Worm (Caenorhabditis elegans) whole organism, late embryonic: ENCODE measurements around the gene C26B9.7.

Source experiments
- T23F11.4 ChIP-seq: fragments of 200-800 bp; sonication (Bioruptor generic); optimal IDR thresholded peaks from 2 replicates; lab custom pipeline; 2018; ENCODE audit warnings: mild to moderate bottlenecking, missing genetic modification characterization, missing compliant biosample characterization
- ceh-31 ChIP-seq: sonication (generic microtip); optimal IDR thresholded peaks from 2 replicates; lab custom pipeline; 2016; ENCODE audit warnings: missing genetic modification characterization, missing compliant biosample characterization
- elt-2 ChIP-seq: sonication (generic microtip); optimal IDR thresholded peaks from 2 replicates; lab custom pipeline; 2016; ENCODE audit warnings: missing genetic modification reagents, missing genetic modification characterization, missing compliant biosample characterization
- hlh-13 ChIP-seq: fragments of 200-800 bp; sonication (Bioruptor generic); optimal IDR thresholded peaks from 2 replicates; lab custom pipeline; 2018; ENCODE audit warnings: mild to moderate bottlenecking, missing genetic modification characterization, missing compliant biosample characterization
- hlh-30 ChIP-seq: sonication (generic microtip); optimal IDR thresholded peaks from 2 replicates; lab custom pipeline; 2017; ENCODE audit warnings: antibody characterized with exemption, missing genetic modification characterization, missing compliant biosample characterization; ENCODE audit not compliant: insufficient read depth
- lin-11 ChIP-seq: fragments of 200-800 bp; sonication (Bioruptor generic); optimal IDR thresholded peaks from 2 replicates; lab custom pipeline; 2018; ENCODE audit warnings: mild to moderate bottlenecking, missing genetic modification characterization, missing compliant biosample characterization
- nfya-1 ChIP-seq: sonication (generic microtip); optimal IDR thresholded peaks from 2 replicates; lab custom pipeline; 2017; ENCODE audit warnings: missing genetic modification characterization, mild to moderate bottlenecking, missing compliant biosample characterization, antibody characterized with exemption, moderate library complexity
- nhr-11 ChIP-seq: fragments of 150-350 bp; optimal IDR thresholded peaks from 2 replicates; lab custom pipeline; 2014; ENCODE audit warnings: missing biosample characterization, missing genetic modification characterization
- pha-2 ChIP-seq: sonication (generic microtip); optimal IDR thresholded peaks from 2 replicates; lab custom pipeline; 2017; ENCODE audit warnings: mild to moderate bottlenecking, missing genetic modification characterization, missing compliant biosample characterization
- pha-4 ChIP-seq: fragments of 150-350 bp; optimal IDR thresholded peaks from 2 replicates; lab custom pipeline; 2018; ENCODE audit warnings: missing biosample characterization, missing genetic modification reagents, missing genetic modification characterization
- pqm-1 ChIP-seq: sonication (generic microtip); optimal IDR thresholded peaks from 2 replicates; lab custom pipeline; 2016; ENCODE audit warnings: missing genetic modification characterization, missing compliant biosample characterization
- tbx-2 ChIP-seq: sonication (generic microtip); optimal IDR thresholded peaks from 2 replicates; lab custom pipeline; 2016; ENCODE audit warnings: missing genetic modification characterization, missing compliant biosample characterization

ce11 chrX:5323287-5323686 lies 18.8 kb upstream of the C26B9.7 start, which contains the start of gene sto-2:
- TF ChIP-seq pqm-1 (tag; lab: Kevin White, UChicago) = no peak
- no peak for TF ChIP-seq ceh-31 (tag; lab: Kevin White, UChicago)
- TF ChIP-seq tbx-2 (tag; lab: Kevin White, UChicago) = no peak
- TF ChIP-seq T23F11.4 (GFP tag; lab: Kevin White, UChicago) = no peak
- TF ChIP-seq nhr-11 (tag; lab: Kevin White, UChicago) = no peak
- TF ChIP-seq hlh-30 = no peak
- TF ChIP-seq pha-2 (tag; lab: Kevin White, UChicago) = no peak
- TF ChIP-seq pha-4 = no peak
- TF ChIP-seq hlh-13 (GFP tag; lab: Kevin White, UChicago) = no peak
- no peak for TF ChIP-seq elt-2 (tag; lab: Kevin White, UChicago)
- no peak for TF ChIP-seq nfya-1
- no peak for TF ChIP-seq lin-11 (tag; lab: Kevin White, UChicago)
